Worm (Caenorhabditis elegans): ENCODE measurements around the gene hot-7.

- no peak for TF ChIP-seq nhr-76 (tag; optimal IDR thresholded peaks at IDR 0.05)
- no peak for TF ChIP-seq nhr-6 (tag; optimal IDR thresholded peaks at IDR 0.05)
- no peak for TF ChIP-seq ama-1 (optimal IDR thresholded peaks at IDR 0.05)
- no peak for TF ChIP-seq mes-2 (tag; optimal IDR thresholded peaks at IDR 0.05; ENCODE audit: poor library complexity, severe bottlenecking)
- no peak for TF ChIP-seq ZK546.5 (tag; optimal IDR thresholded peaks at IDR 0.05)
Measured at ce11 chrII:14237245-14237806, 26.1 kb downstream of the hot-7 start.
